Fruit fly (Drosophila melanogaster) whole organism, adult: ENCODE results near the gene Rox8.

ENCODE experiments used
- kay ChIP-seq: fragments of 200-800 bp; sonication (Bioruptor generic); peaks from one replicate; lab custom pipeline; 2016; ENCODE audit warnings: missing biosample characterization, missing genetic modification characterization, borderline replicate concordance
- toe ChIP-seq: fragments of 200-800 bp; sonication (Bioruptor generic); optimal IDR thresholded peaks from 2 replicates; lab custom pipeline; 2016; ENCODE audit warnings: missing biosample characterization, missing genetic modification characterization

DNA sequence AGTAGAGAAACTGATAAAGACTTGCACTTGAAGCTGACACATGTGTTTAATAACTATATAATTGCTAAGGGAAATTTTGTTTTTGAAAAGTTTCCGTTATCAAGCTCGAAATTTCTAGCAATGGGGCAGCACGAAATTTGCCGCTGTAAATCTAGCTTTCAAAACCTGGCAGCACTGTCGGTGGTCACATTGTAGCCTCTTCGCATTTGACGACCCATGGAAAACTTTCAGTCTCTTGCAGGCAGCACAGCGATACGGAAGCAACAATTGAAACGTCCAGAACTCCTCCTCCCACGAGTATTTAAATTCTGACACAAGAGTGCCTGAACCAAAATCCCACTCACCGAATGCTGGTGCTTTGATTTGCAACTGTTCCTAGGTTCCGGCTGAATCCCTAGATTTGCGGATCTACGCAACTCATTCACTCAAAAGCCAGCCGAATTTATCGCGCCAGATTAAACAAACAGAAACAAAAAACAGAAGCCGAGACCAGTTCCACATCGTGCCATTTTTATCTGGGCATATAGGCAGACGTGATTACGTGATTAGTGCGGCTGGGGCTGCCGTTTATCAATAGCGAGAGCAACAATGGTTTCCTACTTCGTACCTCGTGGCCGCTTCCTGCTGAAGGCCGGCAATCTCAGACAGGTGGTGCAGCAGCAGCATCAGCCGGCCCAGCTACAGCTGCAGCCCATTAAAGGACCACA lies 3.5 kb upstream of the Rox8 start:
- TF ChIP-seq kay (GFP tag; lab: Kevin White, UChicago) (no peak), toe (GFP tag; lab: Kevin White, UChicago) (no peak)
